Fruit fly (Drosophila melanogaster): ENCODE results near the gene CG16974.

CG16974 gene

DNA sequence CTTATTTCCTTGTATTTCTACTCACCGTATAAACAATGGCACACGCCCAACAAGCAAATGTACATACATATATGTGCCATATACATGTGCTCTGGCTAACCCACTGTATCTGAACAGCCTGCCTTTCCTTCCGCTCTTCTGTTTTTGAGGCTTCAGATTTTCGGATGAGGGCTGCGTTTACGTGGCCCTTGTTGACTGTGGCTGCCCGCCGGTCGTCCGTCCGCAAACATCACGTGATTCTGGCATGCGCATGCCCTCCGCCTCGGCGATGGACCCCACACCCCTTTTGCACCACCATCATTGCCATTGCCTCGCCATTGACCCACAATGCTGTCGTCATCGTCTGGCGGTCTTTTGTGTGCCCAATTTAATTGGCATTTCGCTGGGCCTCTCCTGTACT, 13.5 kb upstream of the CG16974 start (continued):
- TF ChIP-seq bab2 (GFP tag; optimal IDR thresholded peaks at IDR 0.05) (peak; percentile 5), CG12236 (GFP tag; optimal IDR thresholded peaks at IDR 0.05) (no peak), CG1233 (GFP tag; optimal IDR thresholded peaks at IDR 0.05) (peak; percentile 29), crp (GFP tag; optimal IDR thresholded peaks at IDR 0.05) (peak in 1 of 2 experiments; percentile 7), CG4328 (GFP tag; optimal IDR thresholded peaks at IDR 0.05) (peak; percentile 57), sens-2 (GFP tag; IDR thresholded peaks at IDR 0.05) (no peak; the same call in 1 of the 2 replicates), luna (GFP tag; optimal IDR thresholded peaks at IDR 0.05) (no peak), Lim3 (GFP tag; IDR thresholded peaks at IDR 0.05) (no peak), CG17612 (GFP tag; IDR thresholded peaks at IDR 0.05) (no peak), fd96Cb (tag; optimal IDR thresholded peaks at IDR 0.05) (no peak), shn (GFP tag; optimal IDR thresholded peaks at IDR 0.05) (peak; percentile 5), Fer1 (GFP tag; optimal IDR thresholded peaks at IDR 0.05) (peak; percentile 75), yki (optimal IDR thresholded peaks at IDR 0.05) (no peak), pzg (GFP tag; optimal IDR thresholded peaks at IDR 0.05) (peak; percentile 3), btn (GFP tag; optimal IDR thresholded peaks at IDR 0.05) (no peak), gcm (GFP tag; optimal IDR thresholded peaks at IDR 0.05) (peak; percentile 76), HLHmδ (GFP tag; optimal IDR thresholded peaks at IDR 0.05) (peak; percentile 84), Dip2 (GFP tag; IDR thresholded peaks at IDR 0.05) (no peak), abd-A (tag; optimal IDR thresholded peaks at IDR 0.05) (peak; percentile 64), Sin3A (optimal IDR thresholded peaks at IDR 0.05) (no peak), ato (GFP tag; IDR thresholded peaks at IDR 0.05; ENCODE audit: partially characterized antibody) (no peak), CG13424 (tag; optimal IDR thresholded peaks at IDR 0.05) (peak; percentile 29), CG5245 (GFP tag; optimal IDR thresholded peaks at IDR 0.05) (no peak), CG33557 (GFP tag; optimal IDR thresholded peaks at IDR 0.05) (peak; percentile 5), Sox102F (GFP tag; optimal IDR thresholded peaks at IDR 0.05) (peak; percentile 14), zfh1 (GFP tag; IDR thresholded peaks at IDR 0.05) (0 out of 3 replicates have a peak, but pooled peaks have one; percentile 28), CG7271 (tag; optimal IDR thresholded peaks at IDR 0.05) (no peak), CG18619 (GFP tag; optimal IDR thresholded peaks at IDR 0.05) (peak; percentile 29), Oaz (GFP tag; IDR thresholded peaks at IDR 0.05) (no peak), ara (GFP tag; IDR thresholded peaks at IDR 0.05) (no peak), D (optimal IDR thresholded peaks at IDR 0.05) (no peak), D (GFP tag; optimal IDR thresholded peaks at IDR 0.05) (peak; percentile 37), cwo (GFP tag; optimal IDR thresholded peaks at IDR 0.05) (peak; percentile 99), CG10321 (GFP tag; IDR thresholded peaks at IDR 0.05) (no peak), Med (GFP tag) (peak; percentile 93), hbn (GFP tag; IDR thresholded peaks at IDR 0.05; ENCODE audit: partially characterized antibody) (no peak), nom (GFP tag; optimal IDR thresholded peaks at IDR 0.05) (peak; percentile 53), Atf6 (GFP tag; IDR thresholded peaks at IDR 0.05) (peak; percentile 45; the same call in 1 of the 2 replicates), CG5180 (GFP tag; optimal IDR thresholded peaks at IDR 0.05) (peak; percentile 38), CG15073 (GFP tag; optimal IDR thresholded peaks at IDR 0.05) (no peak), Eip74EF (GFP tag; optimal IDR thresholded peaks at IDR 0.05) (peak in 1 of 2 experiments; percentile 61), sr (GFP tag; IDR thresholded peaks at IDR 0.05) (0 out of 3 replicates have a peak, but pooled peaks have one; percentile 64), Dref (GFP tag; IDR thresholded peaks at IDR 0.05) (no peak), Hr78 (GFP tag; optimal IDR thresholded peaks at IDR 0.05) (peak in 1 of 2 experiments; percentile 17)
